Fruit fly (Drosophila melanogaster) whole organism, embryonic: ENCODE measurements around the gene CG32237.
A peak's percentile ranks its signal among the peaks of the same experiment; 100 is the strongest.

ENCODE experiments used
- Adf1 ChIP-seq: fragments of 200-800 bp; sonication (Bioruptor generic); IDR thresholded peaks from 2 replicates; pipeline ENCODE4 v1.3.6; 2022; ENCODE audit warnings: missing biosample characterization, missing genetic modification characterization
- Atf-2 ChIP-seq: fragments of 200-800 bp; sonication (Bioruptor generic); optimal IDR thresholded peaks from 2 replicates; lab custom pipeline; 2016; ENCODE audit warnings: missing biosample characterization, missing genetic modification characterization
- Bteb2 ChIP-seq: fragments of 200-800 bp; sonication (Bioruptor generic); optimal IDR thresholded peaks from 2 replicates; lab custom pipeline; 2016; ENCODE audit warnings: missing biosample characterization, missing genetic modification characterization
- CG15479 ChIP-seq: fragments of 200-800 bp; sonication (Bioruptor generic); optimal IDR thresholded peaks from 3 replicates; lab custom pipeline; 2019; ENCODE audit warnings: missing biosample characterization, mild to moderate bottlenecking, missing genetic modification characterization, moderate library complexity
- CG15601 ChIP-seq: fragments of 200-800 bp; sonication (Bioruptor generic); optimal IDR thresholded peaks from 3 replicates; lab custom pipeline; 2019; ENCODE audit warnings: missing biosample characterization, mild to moderate bottlenecking, missing genetic modification characterization, moderate library complexity
- CG1602 ChIP-seq: fragments of 200-800 bp; sonication (Bioruptor generic); optimal IDR thresholded peaks from 3 replicates; lab custom pipeline; 2016; ENCODE audit warnings: missing biosample characterization, missing genetic modification characterization
- CG16815 ChIP-seq: fragments of 200-800 bp; sonication (Bioruptor generic); optimal IDR thresholded peaks from 3 replicates; lab custom pipeline; 2017; ENCODE audit warnings: missing biosample characterization, mild to moderate bottlenecking, missing genetic modification characterization
- CG17361 ChIP-seq: fragments of 200-800 bp; sonication (Bioruptor generic); IDR thresholded peaks from 3 replicates; pipeline ENCODE4 v1.3.6; 2022; ENCODE audit warnings: missing biosample characterization, missing genetic modification characterization
- CG1832 ChIP-seq: fragments of 200-800 bp; sonication (Bioruptor generic); optimal IDR thresholded peaks from 2 replicates; lab custom pipeline; 2017; ENCODE audit warnings: missing biosample characterization, mild to moderate bottlenecking, missing genetic modification characterization, inconsistent platforms
- CG4360 ChIP-seq: fragments of 200-800 bp; sonication (Bioruptor generic); IDR thresholded peaks from 2 replicates; pipeline ENCODE4 v1.3.6; 2022; ENCODE audit warnings: missing biosample characterization, missing genetic modification characterization
- CG8290 ChIP-seq, 3 experiments: fragments of 200-800 bp; sonication (Bioruptor generic); optimal IDR thresholded peaks; 2 replicates each; lab custom pipeline; 2016 to 2019; ENCODE audit warnings: missing biosample characterization in 3 of 3, missing genetic modification characterization in 3 of 3, mild to moderate bottlenecking in 2 of 3, moderate library complexity in 1 of 3
- CG8478 ChIP-seq: fragments of >200 bp; optimal IDR thresholded peaks from 2 replicates; lab custom pipeline; 2018
- CG8765 ChIP-seq: fragments of 200-800 bp; sonication (Bioruptor generic); IDR thresholded peaks from 2 replicates; pipeline ENCODE4 v1.3.6; 2022; ENCODE audit warnings: missing biosample characterization, missing genetic modification characterization
- CHES-1-like ChIP-seq: fragments of 200-800 bp; sonication (Bioruptor generic); optimal IDR thresholded peaks from 2 replicates; lab custom pipeline; 2016; ENCODE audit warnings: missing biosample characterization, missing genetic modification characterization
- CkIIα-i1 ChIP-seq: fragments of 200-800 bp; sonication (Bioruptor generic); IDR thresholded peaks from 2 replicates; pipeline ENCODE4 v1.3.6; 2022; ENCODE audit warnings: missing biosample characterization, missing genetic modification characterization
- Elba2 ChIP-seq: fragments of 200-800 bp; sonication (Bioruptor generic); optimal IDR thresholded peaks from 3 replicates; lab custom pipeline; 2016; ENCODE audit warnings: missing biosample characterization, missing genetic modification characterization
- Ets97D ChIP-seq: fragments of 200-800 bp; sonication (Bioruptor generic); optimal IDR thresholded peaks from 3 replicates; lab custom pipeline; 2016; ENCODE audit warnings: missing biosample characterization, missing genetic modification characterization
- Hey ChIP-seq: fragments of 200-800 bp; sonication (Bioruptor generic); optimal IDR thresholded peaks from 3 replicates; lab custom pipeline; 2018; ENCODE audit warnings: missing biosample characterization, mild to moderate bottlenecking, missing genetic modification characterization
- Med ChIP-seq: fragments of 200-800 bp; sonication (Bioruptor generic); peaks from one replicate; lab custom pipeline; 2016; ENCODE audit warnings: missing biosample characterization, missing genetic modification characterization, mild to moderate bottlenecking, inconsistent platforms, moderate library complexity
- Meics ChIP-seq: fragments of 200-800 bp; sonication (Bioruptor generic); optimal IDR thresholded peaks from 2 replicates; lab custom pipeline; 2017; ENCODE audit warnings: missing biosample characterization, mild to moderate bottlenecking, missing genetic modification characterization
- NFAT ChIP-seq: fragments of 200-800 bp; sonication (Bioruptor generic); IDR thresholded peaks from 2 replicates; pipeline ENCODE4 v1.3.6; 2022; ENCODE audit warnings: missing biosample characterization, missing genetic modification characterization
- Nf-YB ChIP-seq: fragments of 200-800 bp; sonication (Bioruptor generic); optimal IDR thresholded peaks from 3 replicates; lab custom pipeline; 2019; ENCODE audit warnings: missing biosample characterization, mild to moderate bottlenecking, missing genetic modification characterization, moderate library complexity
- Nf-YC ChIP-seq: fragments of 200-800 bp; optimal IDR thresholded peaks from 3 replicates; lab custom pipeline; 2019; ENCODE audit warnings: missing biosample characterization, mild to moderate bottlenecking, missing genetic modification characterization, moderate library complexity
- Rfx ChIP-seq: fragments of 200-800 bp; sonication (Bioruptor generic); IDR thresholded peaks from 2 replicates; pipeline ENCODE4 v1.3.6; 2022; ENCODE audit warnings: missing biosample characterization, missing genetic modification characterization
- Ssrp ChIP-seq: fragments of 200-800 bp; sonication (Bioruptor generic); optimal IDR thresholded peaks from 2 replicates; lab custom pipeline; 2018; ENCODE audit warnings: missing biosample characterization, mild to moderate bottlenecking, missing genetic modification characterization, moderate library complexity
- Xbp1 ChIP-seq: fragments of 200-800 bp; sonication (Bioruptor generic); optimal IDR thresholded peaks from 3 replicates; lab custom pipeline; 2016; ENCODE audit warnings: missing biosample characterization, mild to moderate bottlenecking, missing genetic modification characterization
- az2 ChIP-seq: fragments of 200-800 bp; sonication (Bioruptor generic); optimal IDR thresholded peaks from 3 replicates; lab custom pipeline; 2016; ENCODE audit warnings: missing biosample characterization, missing genetic modification characterization
- cg ChIP-seq: fragments of 200-800 bp; sonication (Bioruptor generic); optimal IDR thresholded peaks from 3 replicates; lab custom pipeline; 2019; ENCODE audit warnings: missing biosample characterization, mild to moderate bottlenecking, missing genetic modification characterization, moderate library complexity
- chinmo ChIP-seq: fragments of 200-800 bp; sonication (Bioruptor generic); IDR thresholded peaks from 4 replicates; pipeline ENCODE4 v1.3.6; 2022; ENCODE audit warnings: missing biosample characterization, missing genetic modification characterization; ENCODE audit not compliant: partially characterized antibody
- dm ChIP-seq: fragments of 200-800 bp; sonication (Bioruptor generic); optimal IDR thresholded peaks from 3 replicates; lab custom pipeline; 2016; ENCODE audit warnings: missing biosample characterization, missing genetic modification characterization
- dmrt11E ChIP-seq: fragments of 200-800 bp; sonication (Bioruptor generic); optimal IDR thresholded peaks from 3 replicates; lab custom pipeline; 2018; ENCODE audit warnings: missing biosample characterization, mild to moderate bottlenecking, missing genetic modification characterization, moderate library complexity
- gfzf ChIP-seq: fragments of 200-800 bp; sonication (Bioruptor generic); optimal IDR thresholded peaks from 2 replicates; lab custom pipeline; 2016; ENCODE audit warnings: missing biosample characterization, mild to moderate bottlenecking, missing genetic modification characterization, moderate library complexity
- gsb ChIP-seq: fragments of 200-800 bp; sonication (Bioruptor generic); IDR thresholded peaks from 2 replicates; pipeline ENCODE4 v1.3.6; 2022; ENCODE audit warnings: missing biosample characterization, missing genetic modification characterization
- hkb ChIP-seq, 2 experiments: fragments of 200-800 bp in 1 of 2; fragments of >200 bp in 1 of 2; sonication (Bioruptor generic) in 1 of 2; IDR thresholded peaks in 1 of 2; optimal IDR thresholded peaks in 1 of 2; 2 replicates each; pipeline versions ENCODE4 v1.3.6 to Lab custom; 2017 to 2022; ENCODE audit warnings: missing biosample characterization in 1 of 2, missing genetic modification characterization in 1 of 2
- kni ChIP-seq: fragments of 200-800 bp; sonication (Bioruptor generic); optimal IDR thresholded peaks from 3 replicates; lab custom pipeline; 2017; ENCODE audit warnings: mild to moderate bottlenecking, missing biosample characterization, missing genetic modification reagents, missing genetic modification characterization
- lbe ChIP-seq: fragments of 200-800 bp; sonication (Bioruptor generic); optimal IDR thresholded peaks from 2 replicates; lab custom pipeline; 2016; ENCODE audit warnings: missing biosample characterization, mild to moderate bottlenecking, missing genetic modification characterization
- mirr ChIP-seq: fragments of 200-800 bp; sonication (Bioruptor generic); optimal IDR thresholded peaks from 3 replicates; lab custom pipeline; 2018; ENCODE audit warnings: missing biosample characterization, mild to moderate bottlenecking, missing genetic modification characterization
- onecut ChIP-seq: fragments of 200-800 bp; sonication (Bioruptor generic); IDR thresholded peaks from 2 replicates; pipeline ENCODE4 v1.3.6; 2022; ENCODE audit warnings: missing biosample characterization, missing genetic modification characterization
- row ChIP-seq: fragments of 200-800 bp; sonication (Bioruptor generic); IDR thresholded peaks from 3 replicates; pipeline ENCODE4 v1.3.6; 2022; ENCODE audit warnings: missing biosample characterization, missing genetic modification characterization
- sens ChIP-seq: fragments of 200-800 bp; sonication (Bioruptor generic); peaks from one replicate; lab custom pipeline; 2016; ENCODE audit warnings: missing biosample characterization, missing genetic modification characterization
- shn ChIP-seq: fragments of 200-800 bp; sonication (Bioruptor generic); optimal IDR thresholded peaks from 3 replicates; lab custom pipeline; 2016; ENCODE audit warnings: missing biosample characterization, missing genetic modification characterization
- tll ChIP-seq, 2 experiments: fragments of 200-800 bp in 1 of 2; fragments of >200 bp in 1 of 2; sonication (Bioruptor generic) in 1 of 2; optimal IDR thresholded peaks; 2 replicates each; lab custom pipeline; 2017 to 2019; ENCODE audit warnings: missing biosample characterization in 2 of 2, missing genetic modification characterization in 2 of 2, mild to moderate bottlenecking in 1 of 2, moderate library complexity in 1 of 2
- twi ChIP-seq: fragments of 200-800 bp; optimal IDR thresholded peaks from 2 replicates; lab custom pipeline; 2019; ENCODE audit warnings: missing biosample characterization, mild to moderate bottlenecking, missing genetic modification characterization, moderate library complexity
- zen ChIP-seq: fragments of 200-800 bp; sonication (Bioruptor generic); optimal IDR thresholded peaks from 3 replicates; lab custom pipeline; 2018; ENCODE audit warnings: missing biosample characterization, mild to moderate bottlenecking, missing genetic modification characterization, moderate library complexity

CG32237 gene

DNA sequence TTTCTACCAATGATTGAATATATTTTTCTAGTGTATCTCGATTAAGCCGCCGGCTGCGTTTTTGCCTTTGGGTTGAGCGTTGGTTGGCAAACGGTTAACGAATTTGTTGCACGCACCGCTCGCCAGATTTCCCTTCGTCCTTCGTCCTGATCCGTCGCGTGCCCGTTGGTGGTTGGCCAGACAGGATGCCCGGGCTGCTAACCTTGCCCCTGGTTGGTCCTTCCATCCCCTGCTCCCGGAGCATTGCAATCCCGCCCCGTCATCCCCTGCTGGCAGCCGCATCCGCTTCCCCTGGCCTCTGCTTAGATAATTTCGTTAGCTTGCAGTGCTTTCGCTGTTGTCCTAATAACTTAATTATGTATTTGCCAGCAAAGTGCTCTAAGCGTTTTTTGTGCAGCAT lies 8.8 kb downstream of the CG32237 start:
- 0 out of 2 replicates have a peak, but pooled peaks have one; percentile 28 for TF ChIP-seq CG8765 (GFP tag; lab: Robert Waterston, UW)
- peak; percentile 52 for TF ChIP-seq Hey (tag; lab: Kevin White, UChicago)
- 0 out of 2 replicates have a peak, but pooled peaks have one; percentile 19 for TF ChIP-seq NFAT (GFP tag; lab: Robert Waterston, UW)
- TF ChIP-seq Nf-YB (GFP tag; lab: Kevin White, UChicago): peak; percentile 84
- TF ChIP-seq Xbp1 (GFP tag; lab: Kevin White, UChicago): no peak
- no peak for TF ChIP-seq lbe (GFP tag; lab: Kevin White, UChicago)
- peak; percentile 84 for TF ChIP-seq Nf-YC (tag; lab: Kevin White, UChicago)
- TF ChIP-seq mirr (GFP tag; lab: Kevin White, UChicago): no peak
- TF ChIP-seq, all 482 proteins: peak for 5

- TF ChIP-seq CG1832 (GFP tag; lab: Kevin White, UChicago) (peak; percentile 27), Nf-YC (tag; lab: Kevin White, UChicago) (peak; percentile 63), twi (tag; lab: Kevin White, UChicago) (peak; percentile 61), Adf1 (GFP tag; lab: Robert Waterston, UW) (no peak), Bteb2 (GFP tag; lab: Kevin White, UChicago) (no peak), Hey (tag; lab: Kevin White, UChicago) (peak; percentile 22), shn (GFP tag; lab: Kevin White, UChicago) (no peak), cg (GFP tag; lab: Kevin White, UChicago) (peak; percentile 45), CG8478 (lab: Kevin White, UChicago) (peak; percentile 65), zen (peak; percentile 23), dm (GFP tag; lab: Kevin White, UChicago) (no peak), tll (GFP tag; optimal IDR thresholded peaks at IDR 0.05; lab: Kevin White, UChicago) (peak in 1 of 2 experiments; percentile 47), gfzf (GFP tag; lab: Kevin White, UChicago) (no peak), CG15479 (peak; percentile 14)
Measured at dm6 chr3L:4842710-4843109, 9.6 kb downstream of the CG32237 start.

DNA sequence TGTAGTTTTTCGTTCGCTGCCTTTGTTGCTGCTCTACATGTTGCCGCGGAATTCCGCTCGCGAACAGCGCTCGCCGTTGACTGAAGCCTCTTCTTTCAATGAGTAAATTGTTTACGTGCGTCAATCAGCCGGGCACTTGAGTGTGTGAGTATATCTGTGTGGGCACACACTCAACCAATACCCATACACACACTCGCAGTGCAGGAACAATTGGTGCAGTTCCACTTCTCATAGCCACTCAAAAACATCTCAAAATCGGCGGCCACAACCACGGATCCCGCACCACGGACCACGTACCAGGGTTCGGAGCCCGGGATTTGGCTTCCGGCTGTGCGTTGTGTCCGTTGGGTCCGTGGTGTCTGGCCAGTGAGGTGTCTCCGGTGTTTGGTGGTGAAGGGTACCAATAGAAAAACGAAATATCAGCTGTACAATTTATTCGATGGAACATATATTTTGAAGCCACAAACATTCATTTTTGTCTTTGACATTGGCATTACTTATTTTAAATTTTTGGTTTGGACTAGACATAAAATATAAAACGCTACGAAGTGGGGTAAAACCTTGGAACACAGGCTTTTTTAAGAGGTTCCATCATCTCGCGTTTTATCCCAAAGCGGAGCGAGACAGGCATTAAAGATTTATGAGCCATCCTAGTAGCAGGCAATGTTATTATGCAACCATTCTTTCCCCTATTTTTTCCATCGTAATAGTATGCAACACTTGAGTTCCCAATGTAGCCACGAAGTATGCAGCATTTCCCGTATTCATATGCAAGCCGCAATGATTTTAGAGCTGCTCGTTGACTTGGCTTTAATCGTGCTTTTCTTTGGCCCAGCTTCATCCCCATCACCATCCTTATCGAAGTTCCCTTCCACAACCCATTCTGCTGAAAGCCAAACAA lies 12.0 kb downstream of the CG32237 start, which contains the start of gene CG13707:
CG13707 (minus strand) TSS at position 70 of the 901 bp plus-strand sequence.
- TF ChIP-seq CG16815 (GFP tag; lab: Kevin White, UChicago) (no peak), Elba2 (GFP tag; lab: Kevin White, UChicago) (no peak), CHES-1-like (GFP tag; lab: Kevin White, UChicago) (no peak), CG4360 (GFP tag; lab: Robert Waterston, UW) (no peak), Med (GFP tag; lab: Kevin White, UChicago) (peak; percentile 10), kni (GFP tag; lab: Kevin White, UChicago) (no peak), Nf-YC (tag; lab: Kevin White, UChicago) (no peak), Rfx (no peak), row (peak; percentile 51; the same call in 2 of the 3 replicates), CkIIα-i1 (GFP tag; lab: Robert Waterston, UW) (no peak), gsb (GFP tag; lab: Robert Waterston, UW) (no peak), NFAT (GFP tag; lab: Robert Waterston, UW) (peak; percentile 22; the same call in 1 of the 2 replicates), Meics (GFP tag; lab: Kevin White, UChicago) (peak; percentile 8), CG15601 (peak; percentile 90), onecut (GFP tag; lab: Robert Waterston, UW) (no peak), Ets97D (peak; percentile 3), CG8290 (GFP tag; optimal IDR thresholded peaks at IDR 0.05; lab: Kevin White, UChicago) (no peak), CG8290 (tag; optimal IDR thresholded peaks at IDR 0.05; lab: Kevin White, UChicago) (peak in 1 of 2 experiments; percentile 30), chinmo (0 out of 4 replicates have a peak, but pooled peaks have one; percentile 62), CG1602 (GFP tag; lab: Kevin White, UChicago) (no peak), hkb (optimal IDR thresholded peaks at IDR 0.05; lab: Kevin White, UChicago) (no peak), hkb (GFP tag; IDR thresholded peaks at IDR 0.05; lab: Robert Waterston, UW) (no peak), sens (GFP tag; lab: Kevin White, UChicago) (no peak), Atf-2 (GFP tag; lab: Kevin White, UChicago) (no peak), Ssrp (tag; lab: Kevin White, UChicago) (no peak), CG17361 (0 out of 3 replicates have a peak, but pooled peaks have one; percentile 34), dmrt11E (tag; lab: Kevin White, UChicago) (no peak), az2 (no peak)
